Fruit fly (Drosophila melanogaster) whole organism: ENCODE results near the gene Cyp303a1.

Source experiments
- Dll ChIP-seq: fragments of >200 bp; optimal IDR thresholded peaks from 2 replicates; lab custom pipeline; 2017
- pan ChIP-seq: fragments of >200 bp; optimal IDR thresholded peaks from 2 replicates; lab custom pipeline; 2017
- psq ChIP-seq: fragments of >200 bp; optimal IDR thresholded peaks from 2 replicates; lab custom pipeline; 2017
- usp ChIP-seq: fragments of >200 bp; optimal IDR thresholded peaks from 2 replicates; lab custom pipeline; 2017; ENCODE audit warnings: missing biosample characterization, missing genetic modification characterization, mixed read lengths

Gene Cyp303a1

dm6 chr2L:16342224-16342623, 48.2 kb downstream of the Cyp303a1 start, which contains the start of gene CG44405:
CG44405 (minus strand) TSS chr2L:16342324.
- TF ChIP-seq Dll (no peak), usp (GFP tag; lab: Kevin White, UChicago) (no peak), pan (lab: Kevin White, UChicago) (no peak), psq (lab: Kevin White, UChicago) (no peak)
